Fruit fly (Drosophila melanogaster) whole organism, embryonic: ENCODE measurements around the gene raw.
A peak's percentile ranks its signal among the peaks of the same experiment; 100 is the strongest.

Experiments
- CG1024 ChIP-seq: fragments of 200-800 bp; sonication (Bioruptor generic); IDR thresholded peaks from 2 replicates; pipeline ENCODE4 v1.3.6; 2022; ENCODE audit warnings: missing biosample characterization, missing genetic modification characterization
- CG11456 ChIP-seq: fragments of 200-800 bp; sonication (Bioruptor generic); IDR thresholded peaks from 3 replicates; pipeline ENCODE4 v1.3.6; 2022; ENCODE audit warnings: missing biosample characterization, missing genetic modification characterization
- CG12769 ChIP-seq: fragments of 200-800 bp; sonication (Bioruptor generic); optimal IDR thresholded peaks from 2 replicates; lab custom pipeline; 2019; ENCODE audit warnings: missing biosample characterization, mild to moderate bottlenecking, missing genetic modification characterization, moderate library complexity
- CG13123 ChIP-seq: fragments of 200-800 bp; sonication (Bioruptor generic); optimal IDR thresholded peaks from 2 replicates; lab custom pipeline; 2016; ENCODE audit warnings: missing biosample characterization, missing genetic modification characterization
- CG14860 ChIP-seq: fragments of 200-800 bp; sonication (Bioruptor generic); IDR thresholded peaks from 3 replicates; pipeline ENCODE4 v1.3.6; 2022; ENCODE audit warnings: missing biosample characterization, missing genetic modification characterization; ENCODE audit not compliant: partially characterized antibody
- CG1647 ChIP-seq: fragments of 200-800 bp; sonication (Bioruptor generic); optimal IDR thresholded peaks from 3 replicates; lab custom pipeline; 2016; ENCODE audit warnings: missing biosample characterization, missing genetic modification characterization
- CG17359 ChIP-seq: fragments of 200-800 bp; sonication (Bioruptor generic); optimal IDR thresholded peaks from 3 replicates; lab custom pipeline; 2018; ENCODE audit warnings: missing biosample characterization, mild to moderate bottlenecking, missing genetic modification characterization, moderate library complexity
- CG18011 ChIP-seq: fragments of 200-800 bp; sonication (Bioruptor generic); optimal IDR thresholded peaks from 2 replicates; lab custom pipeline; 2017; ENCODE audit warnings: missing biosample characterization, missing genetic modification characterization, mild to moderate bottlenecking, moderate library complexity, missing genotype
- CG2116 ChIP-seq: fragments of 200-800 bp; sonication (Bioruptor generic); optimal IDR thresholded peaks from 3 replicates; lab custom pipeline; 2018; ENCODE audit warnings: missing biosample characterization, mild to moderate bottlenecking, missing genetic modification characterization
- CG2199 ChIP-seq: fragments of 200-800 bp; sonication (Bioruptor generic); IDR thresholded peaks from 3 replicates; pipeline ENCODE4 v1.3.6; 2022; ENCODE audit warnings: missing biosample characterization, missing genetic modification characterization
- CG2678 ChIP-seq: fragments of 200-800 bp; sonication (Bioruptor generic); optimal IDR thresholded peaks from 3 replicates; lab custom pipeline; 2019; ENCODE audit warnings: missing biosample characterization, mild to moderate bottlenecking, missing genetic modification characterization, moderate library complexity
- CG2889 ChIP-seq: fragments of 200-800 bp; sonication (Bioruptor generic); IDR thresholded peaks from 3 replicates; pipeline ENCODE4 v1.3.6; 2022; ENCODE audit warnings: missing biosample characterization, missing genetic modification characterization
- CG32772 ChIP-seq: fragments of 200-800 bp; sonication (Bioruptor generic); IDR thresholded peaks from 2 replicates; pipeline ENCODE4 v1.3.6; 2022; ENCODE audit warnings: missing biosample characterization, missing genetic modification characterization
- CG33213 ChIP-seq: fragments of 200-800 bp; sonication (Bioruptor generic); optimal IDR thresholded peaks from 3 replicates; lab custom pipeline; 2016; ENCODE audit warnings: missing biosample characterization, missing genetic modification characterization
- CG34376 ChIP-seq: fragments of 200-800 bp; sonication (Bioruptor generic); optimal IDR thresholded peaks from 2 replicates; lab custom pipeline; 2018; ENCODE audit warnings: missing biosample characterization, mild to moderate bottlenecking, missing genetic modification characterization
- CG6272 ChIP-seq: fragments of 200-800 bp; sonication (Bioruptor generic); IDR thresholded peaks from 2 replicates; pipeline ENCODE4 v1.3.6; 2022; ENCODE audit warnings: missing biosample characterization, missing genetic modification characterization
- CG6813 ChIP-seq: fragments of 200-800 bp; sonication (Bioruptor generic); optimal IDR thresholded peaks from 2 replicates; lab custom pipeline; 2017; ENCODE audit warnings: missing biosample characterization, missing genetic modification characterization, mild to moderate bottlenecking, moderate library complexity, missing genetic modification reagents
- CG7928 ChIP-seq: fragments of 200-800 bp; sonication (Bioruptor generic); optimal IDR thresholded peaks from 2 replicates; lab custom pipeline; 2017; ENCODE audit warnings: missing biosample characterization, mild to moderate bottlenecking, missing genetic modification characterization
- CG7987 ChIP-seq: fragments of 200-800 bp; sonication (Bioruptor generic); optimal IDR thresholded peaks from 2 replicates; lab custom pipeline; 2018; ENCODE audit warnings: missing biosample characterization, mild to moderate bottlenecking, missing genetic modification characterization, moderate library complexity
- CG8388 ChIP-seq: fragments of 200-800 bp; sonication (Bioruptor generic); optimal IDR thresholded peaks from 2 replicates; lab custom pipeline; 2019; ENCODE audit warnings: missing biosample characterization, mild to moderate bottlenecking, missing genetic modification characterization, moderate library complexity
- CG8944 ChIP-seq: fragments of 200-800 bp; sonication (Bioruptor generic); optimal IDR thresholded peaks from 3 replicates; lab custom pipeline; 2016; ENCODE audit warnings: missing biosample characterization, missing genetic modification characterization
- CG9215 ChIP-seq: fragments of 200-800 bp; sonication (Bioruptor generic); IDR thresholded peaks from 2 replicates; pipeline ENCODE4 v1.3.6; 2022; ENCODE audit warnings: missing biosample characterization, missing genetic modification characterization
- CG9437 ChIP-seq: fragments of 200-800 bp; sonication (Bioruptor generic); optimal IDR thresholded peaks from 2 replicates; lab custom pipeline; 2018; ENCODE audit warnings: missing biosample characterization, mild to moderate bottlenecking, missing genetic modification characterization
- Dbx ChIP-seq: fragments of 200-800 bp; sonication (Bioruptor generic); IDR thresholded peaks from 3 replicates; pipeline ENCODE4 v1.3.6; 2022; ENCODE audit warnings: missing biosample characterization, missing genetic modification characterization
- Fer3 ChIP-seq: fragments of 200-800 bp; sonication (Bioruptor generic); optimal IDR thresholded peaks from 2 replicates; lab custom pipeline; 2018; ENCODE audit warnings: missing biosample characterization, mild to moderate bottlenecking, missing genetic modification characterization, moderate library complexity
- Gsc ChIP-seq: fragments of 200-800 bp; sonication (Bioruptor generic); IDR thresholded peaks from 2 replicates; pipeline ENCODE4 v1.3.6; 2022; ENCODE audit warnings: missing biosample characterization, missing genetic modification characterization
- Gug ChIP-seq: fragments of 200-800 bp; sonication (Bioruptor generic); IDR thresholded peaks from 4 replicates; pipeline ENCODE4 v1.3.6; 2022; ENCODE audit warnings: missing biosample characterization, missing genetic modification characterization
- Meics ChIP-seq: fragments of 200-800 bp; sonication (Bioruptor generic); optimal IDR thresholded peaks from 2 replicates; lab custom pipeline; 2017; ENCODE audit warnings: missing biosample characterization, mild to moderate bottlenecking, missing genetic modification characterization
- TFAM ChIP-seq: fragments of 200-800 bp; sonication (Bioruptor generic); optimal IDR thresholded peaks from 2 replicates; lab custom pipeline; 2017; ENCODE audit warnings: missing biosample characterization, missing genetic modification characterization, inconsistent platforms
- Usf ChIP-seq: fragments of 200-800 bp; sonication (Bioruptor generic); optimal IDR thresholded peaks from 2 replicates; lab custom pipeline; 2017; ENCODE audit warnings: missing genotype, missing biosample characterization, missing genetic modification characterization
- ac ChIP-seq: fragments of 200-800 bp; sonication (Bioruptor generic); optimal IDR thresholded peaks from 3 replicates; lab custom pipeline; 2017; ENCODE audit warnings: missing biosample characterization, mild to moderate bottlenecking, missing genetic modification characterization
- ash1 ChIP-seq: fragments of 200-800 bp; sonication (Bioruptor generic); optimal IDR thresholded peaks from 2 replicates; lab custom pipeline; 2018; ENCODE audit warnings: missing biosample characterization, mild to moderate bottlenecking, missing genetic modification characterization
- bowl ChIP-seq: fragments of 200-800 bp; sonication (Bioruptor generic); IDR thresholded peaks from 2 replicates; pipeline ENCODE4 v1.3.6; 2022; ENCODE audit warnings: missing biosample characterization, missing genetic modification characterization
- btn ChIP-seq: fragments of 200-800 bp; sonication (Bioruptor generic); optimal IDR thresholded peaks from 2 replicates; lab custom pipeline; 2016; ENCODE audit warnings: missing biosample characterization, missing genetic modification characterization
- cad ChIP-seq: fragments of >200 bp; optimal IDR thresholded peaks from 2 replicates; lab custom pipeline; 2017; ENCODE audit warnings: missing biosample characterization, missing genetic modification characterization
- crc ChIP-seq: fragments of 200-800 bp; sonication (Bioruptor generic); optimal IDR thresholded peaks from 2 replicates; lab custom pipeline; 2016; ENCODE audit warnings: missing biosample characterization, missing genetic modification characterization
- dmrt99B ChIP-seq: fragments of 200-800 bp; sonication (Bioruptor generic); optimal IDR thresholded peaks from 2 replicates; lab custom pipeline; 2018; ENCODE audit warnings: missing biosample characterization, mild to moderate bottlenecking, missing genetic modification characterization, moderate library complexity
- exex ChIP-seq: fragments of 200-800 bp; sonication (Bioruptor generic); optimal IDR thresholded peaks from 4 replicates; lab custom pipeline; 2018; ENCODE audit warnings: missing biosample characterization, mild to moderate bottlenecking, missing genetic modification characterization, moderate library complexity
- fu2 ChIP-seq: fragments of 200-800 bp; sonication (Bioruptor generic); optimal IDR thresholded peaks from 2 replicates; lab custom pipeline; 2016; ENCODE audit warnings: missing biosample characterization, missing genetic modification characterization
- pan ChIP-seq, 4 experiments: fragments of >200 bp in 3 of 4; fragments of 200-800 bp in 1 of 4; sonication (Bioruptor generic) in 1 of 4; optimal IDR thresholded peaks in 3 of 4; IDR thresholded peaks in 1 of 4; 2 replicates each; pipeline versions ENCODE4 v1.3.6 to Lab custom; 2017 to 2022; ENCODE audit warnings: missing biosample characterization in 2 of 4, missing genetic modification characterization in 2 of 4, mixed read lengths in 1 of 4
- pzg ChIP-seq: fragments of 200-800 bp; sonication (Bioruptor generic); optimal IDR thresholded peaks from 3 replicates; lab custom pipeline; 2018; ENCODE audit warnings: missing biosample characterization, mild to moderate bottlenecking, missing genetic modification characterization, moderate library complexity
- ranshi ChIP-seq: fragments of 200-800 bp; sonication (Bioruptor generic); IDR thresholded peaks from 2 replicates; pipeline ENCODE4 v1.3.6; 2022; ENCODE audit warnings: missing biosample characterization, missing genetic modification characterization
- rib ChIP-seq: fragments of 200-800 bp; sonication (Bioruptor generic); IDR thresholded peaks from 2 replicates; pipeline ENCODE4 v1.3.6; 2022; ENCODE audit warnings: missing biosample characterization, missing genetic modification characterization
- schlank ChIP-seq: fragments of 200-800 bp; sonication (Bioruptor generic); optimal IDR thresholded peaks from 2 replicates; lab custom pipeline; 2018; ENCODE audit warnings: missing biosample characterization, mild to moderate bottlenecking, missing genetic modification characterization
- seq ChIP-seq: fragments of 200-800 bp; sonication (Bioruptor generic); IDR thresholded peaks from 2 replicates; pipeline ENCODE4 v1.3.6; 2022; ENCODE audit warnings: missing biosample characterization, missing genetic modification characterization
- sima ChIP-seq: fragments of 200-800 bp; sonication (Bioruptor generic); optimal IDR thresholded peaks from 2 replicates; lab custom pipeline; 2016; ENCODE audit warnings: missing biosample characterization, missing genetic modification characterization
- slou ChIP-seq: fragments of 200-800 bp; sonication (Bioruptor generic); optimal IDR thresholded peaks from 3 replicates; lab custom pipeline; 2016; ENCODE audit warnings: missing biosample characterization, missing genetic modification characterization
- sna ChIP-seq: fragments of 200-800 bp; sonication (Bioruptor generic); IDR thresholded peaks from 2 replicates; pipeline ENCODE4 v1.3.6; 2022; ENCODE audit warnings: missing biosample characterization, missing genetic modification characterization; ENCODE audit not compliant: partially characterized antibody
- tin ChIP-seq: fragments of 200-800 bp; sonication (Bioruptor generic); optimal IDR thresholded peaks from 3 replicates; lab custom pipeline; 2016; ENCODE audit warnings: missing biosample characterization, missing genetic modification characterization
- ttk ChIP-seq: fragments of 200-800 bp; sonication (Bioruptor generic); IDR thresholded peaks from 2 replicates; pipeline ENCODE4 v2.1.2; 2022; ENCODE audit warnings: missing biosample characterization, missing genetic modification characterization
- z ChIP-seq: fragments of 200-800 bp; sonication (Bioruptor generic); IDR thresholded peaks from 3 replicates; pipeline ENCODE4 v1.3.6; 2022; ENCODE audit warnings: missing biosample characterization, missing genetic modification characterization

The raw gene

dm6 chr2L:8697915-8698627 lies 42.4 kb downstream of the raw start (continued):
- TF ChIP-seq bowl (GFP tag; lab: Robert Waterston, UW), result no peak
- TF ChIP-seq sna (GFP tag; lab: Robert Waterston, UW), result no peak
- TF ChIP-seq Dbx (GFP tag; lab: Robert Waterston, UW), result no peak
- TF ChIP-seq CG1024, result no peak
- no peak for TF ChIP-seq CG13123
- no peak for TF ChIP-seq ash1
- TF ChIP-seq rib (GFP tag; lab: Robert Waterston, UW), result no peak
- no peak for TF ChIP-seq CG2889 (GFP tag; lab: Robert Waterston, UW)
- TF ChIP-seq slou (GFP tag; lab: Kevin White, UChicago), result no peak
- TF ChIP-seq CG8944 (GFP tag; lab: Kevin White, UChicago), result no peak
- TF ChIP-seq seq (GFP tag; lab: Robert Waterston, UW), result no peak
- TF ChIP-seq CG2678 (tag; lab: Kevin White, UChicago), result peak; percentile 10
- TF ChIP-seq CG8388, result no peak
- no peak for TF ChIP-seq ac (GFP tag; lab: Kevin White, UChicago)
- no peak for TF ChIP-seq CG18011 (GFP tag; lab: Kevin White, UChicago)
- no peak for TF ChIP-seq Gug (GFP tag; lab: Robert Waterston, UW)
- TF ChIP-seq z, result no peak
- TF ChIP-seq Gsc (GFP tag; lab: Robert Waterston, UW), result no peak
- TF ChIP-seq CG32772 (GFP tag; lab: Robert Waterston, UW), result no peak
- TF ChIP-seq CG34376 (GFP tag; lab: Kevin White, UChicago), result peak; percentile 52
- TF ChIP-seq CG1647 (GFP tag; lab: Kevin White, UChicago), result no peak
- peak; percentile 10 for TF ChIP-seq CG7987 (GFP tag; lab: Kevin White, UChicago)
- TF ChIP-seq CG14860 (GFP tag; lab: Robert Waterston, UW), result no peak
- TF ChIP-seq CG12769 (tag; lab: Kevin White, UChicago), result no peak
- no peak for TF ChIP-seq ttk (GFP tag; lab: Robert Waterston, UW)
- TF ChIP-seq CG11456 (GFP tag; lab: Robert Waterston, UW), result no peak
- TF ChIP-seq CG6813, result no peak
- no peak for TF ChIP-seq ranshi (GFP tag; lab: Robert Waterston, UW)
- peak; percentile 31 for TF ChIP-seq schlank
- TF ChIP-seq pzg (GFP tag; lab: Kevin White, UChicago), result no peak
- TF ChIP-seq tin (GFP tag; lab: Kevin White, UChicago), result no peak
- no peak for TF ChIP-seq CG9215 (GFP tag; lab: Robert Waterston, UW)
- no peak for TF ChIP-seq pan (optimal IDR thresholded peaks at IDR 0.05; lab: Kevin White, UChicago)
- TF ChIP-seq pan (GFP tag; optimal IDR thresholded peaks at IDR 0.05 in 1 of 2, IDR thresholded peaks at IDR 0.05 in 1 of 2), result no peak
- TF ChIP-seq sima (GFP tag; lab: Kevin White, UChicago), result no peak
- no peak for TF ChIP-seq Fer3 (tag; lab: Kevin White, UChicago)
- TF ChIP-seq CG2116, result no peak
- TF ChIP-seq TFAM (GFP tag; lab: Kevin White, UChicago), result no peak
- TF ChIP-seq Meics (GFP tag; lab: Kevin White, UChicago), result peak; percentile 0
- peak; percentile 86 for TF ChIP-seq exex (tag; lab: Kevin White, UChicago)
- TF ChIP-seq Usf (GFP tag; lab: Kevin White, UChicago), result no peak
- TF ChIP-seq CG17359 (tag; lab: Kevin White, UChicago), result no peak
- no peak for TF ChIP-seq dmrt99B
- TF ChIP-seq cad, result no peak
- no peak for TF ChIP-seq btn (GFP tag; lab: Kevin White, UChicago)
- no peak for TF ChIP-seq CG6272 (GFP tag; lab: Robert Waterston, UW)
- TF ChIP-seq CG7928, result no peak
- no peak for TF ChIP-seq CG9437 (GFP tag; lab: Kevin White, UChicago)
- TF ChIP-seq CG33213, result no peak
- no peak for TF ChIP-seq CG2199
- no peak for TF ChIP-seq fu2 (GFP tag; lab: Kevin White, UChicago)
- no peak for TF ChIP-seq crc (GFP tag; lab: Kevin White, UChicago)
